Worm (Caenorhabditis elegans): ENCODE measurements around the gene F54F2.7.

Gene F54F2.7

ce11 chrIII:8815699-8816098 is 8.6 kb upstream of the F54F2.7 start:
- TF ChIP-seq ztf-18 (tag; optimal IDR thresholded peaks at IDR 0.05) = no peak
- TF ChIP-seq nhr-90 (tag; optimal IDR thresholded peaks at IDR 0.05) = no peak
- no peak for TF ChIP-seq ceh-58 (GFP tag; IDR thresholded peaks at IDR 0.05)
- no peak for TF ChIP-seq Y53G8AR.9 (GFP tag; conservative IDR thresholded peaks at IDR 0.05)
- TF ChIP-seq C06A6.2 (GFP tag; conservative IDR thresholded peaks at IDR 0.05) = no peak
- TF ChIP-seq tbp1 (GFP tag; optimal IDR thresholded peaks at IDR 0.05) = no peak
- TF ChIP-seq C17E4.6 (GFP tag; IDR thresholded peaks at IDR 0.05) = no peak
- TF ChIP-seq B0035.1 (tag; optimal IDR thresholded peaks at IDR 0.05) = no peak
- no peak for TF ChIP-seq ceh-100 (GFP tag; IDR thresholded peaks at IDR 0.05)
- no peak for TF ChIP-seq madf-10 (tag; optimal IDR thresholded peaks at IDR 0.05)
- TF ChIP-seq snpc-1.1 (tag; optimal IDR thresholded peaks at IDR 0.05; ENCODE audit: insufficient read depth) = no peak
- TF ChIP-seq ztf-28 (GFP tag; IDR thresholded peaks at IDR 0.05) = no peak
- no peak for TF ChIP-seq F33H1.4 (GFP tag; IDR thresholded peaks at IDR 0.05)
- no peak for TF ChIP-seq attf-5 (GFP tag; optimal IDR thresholded peaks at IDR 0.05)
- no peak for TF ChIP-seq efl-1 (GFP tag; optimal IDR thresholded peaks at IDR 0.05)
- TF ChIP-seq nfya-2 (GFP tag; IDR thresholded peaks at IDR 0.05) = no peak
- no peak for TF ChIP-seq rcor-1 (GFP tag; IDR thresholded peaks at IDR 0.05)
- TF ChIP-seq rec-8 (tag; optimal IDR thresholded peaks at IDR 0.05) = no peak

- TF ChIP-seq egl-18 (GFP tag; IDR thresholded peaks at IDR 0.05) = no peak
- no peak for TF ChIP-seq nfya-1 (tag; optimal IDR thresholded peaks at IDR 0.05; ENCODE audit: borderline replicate concordance, insufficient read depth)
- no peak for TF ChIP-seq F52B5.7 (tag; optimal IDR thresholded peaks at IDR 0.05)
- TF ChIP-seq mel-28 (tag; optimal IDR thresholded peaks at IDR 0.05; ENCODE audit: borderline replicate concordance) = no peak
- TF ChIP-seq F57C9.4 (tag; optimal IDR thresholded peaks at IDR 0.05) = no peak
- TF ChIP-seq pbrm-1 (GFP tag; IDR thresholded peaks at IDR 0.05) = no peak
Observed at ce11 chrIII:8811111-8811510, 4.0 kb upstream of the F54F2.7 start.

- TF ChIP-seq lin-54 (GFP tag; optimal IDR thresholded peaks at IDR 0.05) = peak; percentile 80
- no peak for TF ChIP-seq die-1 (tag; optimal IDR thresholded peaks at IDR 0.05)
- no peak for TF ChIP-seq him-1 (tag; optimal IDR thresholded peaks at IDR 0.05)
- no peak for TF ChIP-seq ceh-40 (GFP tag; IDR thresholded peaks at IDR 0.05)
- no peak for TF ChIP-seq B0336.3 (GFP tag; IDR thresholded peaks at IDR 0.05)
- TF ChIP-seq nhr-80 (tag; optimal IDR thresholded peaks at IDR 0.05) = peak; percentile 5
- TF ChIP-seq pbrm-1 (GFP tag; IDR thresholded peaks at IDR 0.05) = no peak
- no peak for TF ChIP-seq lin-40 (tag; optimal IDR thresholded peaks at IDR 0.05)
- peak; percentile 83 for TF ChIP-seq mcd-1 (GFP tag; IDR thresholded peaks at IDR 0.05)
- TF ChIP-seq F23B12.7 (tag; optimal IDR thresholded peaks at IDR 0.05; ENCODE audit: insufficient read depth) = peak; percentile 22
- no peak for TF ChIP-seq dpff-1 (tag; optimal IDR thresholded peaks at IDR 0.05)
- TF ChIP-seq lin-35 (GFP tag; optimal IDR thresholded peaks at IDR 0.05) = peak in 1 of 3 experiments; percentile 81
- no peak for TF ChIP-seq hsf-1 (GFP tag; IDR thresholded peaks at IDR 0.05)
- peak; percentile 72 for TF ChIP-seq efl-1 (GFP tag; optimal IDR thresholded peaks at IDR 0.05)
- TF ChIP-seq ceh-100 (GFP tag; IDR thresholded peaks at IDR 0.05) = no peak
- peak; percentile 67 for TF ChIP-seq dpl-1 (GFP tag; optimal IDR thresholded peaks at IDR 0.05)
Observed at ce11 chrIII:8809245-8809971, 2.3 kb upstream of the F54F2.7 start, which contains the start of gene prx-19. Gene prx-19, minus strand, starts transcription at chrIII:8809295.
